Worm (Caenorhabditis elegans) whole organism, L4/young adult: ENCODE results near the gene T07C4.12.

ENCODE experiments used
- W03F9.2 ChIP-seq: fragments of 150-350 bp; optimal IDR thresholded peaks from 2 replicates; lab custom pipeline; 2014; ENCODE audit warnings: missing biosample characterization, missing genetic modification characterization
- dao-5 ChIP-seq: sonication (generic microtip); optimal IDR thresholded peaks from 2 replicates; lab custom pipeline; 2016; ENCODE audit warnings: missing genotype, missing genetic modification characterization, moderate library complexity, missing compliant biosample characterization
- him-1 ChIP-seq: sonication (generic microtip); optimal IDR thresholded peaks from 2 replicates; lab custom pipeline; 2016; ENCODE audit warnings: missing genotype, missing genetic modification reagents, missing genetic modification characterization, missing compliant biosample characterization

DNA sequence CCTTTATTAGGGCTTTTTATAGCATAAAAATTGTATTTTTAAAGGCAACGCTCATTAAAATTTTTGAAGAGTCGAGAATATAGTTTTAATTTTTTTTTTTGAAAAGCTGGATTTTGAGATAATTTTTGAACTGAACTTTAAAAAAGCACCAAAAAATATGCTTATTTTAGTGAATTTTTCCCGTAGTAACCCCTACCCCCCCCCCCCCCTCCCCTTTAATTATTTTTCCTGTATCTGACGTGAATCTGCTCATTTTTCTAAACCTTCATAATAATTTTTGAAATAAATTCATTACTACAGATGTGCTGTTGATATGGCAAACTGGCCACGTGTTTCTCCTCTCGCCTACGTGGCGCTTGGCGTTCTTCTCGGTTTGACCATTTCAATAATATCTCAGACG lies 49.0 kb upstream of the T07C4.12 start, which contains the start of gene C38H2.2:
- TF ChIP-seq W03F9.2 (tag; lab: Kevin White, UChicago) (no peak), him-1 (tag; lab: Kevin White, UChicago) (no peak), dao-5 (tag; lab: Kevin White, UChicago) (no peak)
